Worm (Caenorhabditis elegans) whole organism, L4 larva: ENCODE results near the gene Y17G7B.12.

ENCODE experiments used
- Y48G9A.11 ChIP-seq: fragments of 200-800 bp; sonication (Bioruptor generic); IDR thresholded peaks from 2 replicates; pipeline ENCODE4 v1.3.6; 2022; ENCODE audit warnings: missing genetic modification reagents, missing genetic modification characterization, missing compliant biosample characterization
- ama-1 ChIP-seq: fragments of 150-350 bp; optimal IDR thresholded peaks from 2 replicates; lab custom pipeline; 2014; ENCODE audit warnings: inconsistent platforms, mixed read lengths
- ceh-82 ChIP-seq: sonication (generic microtip); optimal IDR thresholded peaks from 2 replicates; lab custom pipeline; 2017; ENCODE audit warnings: missing biosample characterization, missing genetic modification characterization
- lin-13 ChIP-seq: fragments of 150-350 bp; optimal IDR thresholded peaks from 2 replicates; lab custom pipeline; 2014; ENCODE audit warnings: missing biosample characterization, missing genetic modification reagents, missing genetic modification characterization
- nhr-42 ChIP-seq: fragments of 200-800 bp; sonication (Bioruptor generic); IDR thresholded peaks from 2 replicates; pipeline ENCODE4 v1.3.6; 2022; ENCODE audit warnings: missing genetic modification characterization, missing compliant biosample characterization
- pqm-1 ChIP-seq: sonication (generic microtip); optimal IDR thresholded peaks from 2 replicates; lab custom pipeline; 2017; ENCODE audit warnings: missing biosample characterization, missing genetic modification characterization
- skn-1 ChIP-seq: fragments of 150-350 bp; optimal IDR thresholded peaks from 2 replicates; lab custom pipeline; 2014; ENCODE audit warnings: missing biosample characterization, missing genetic modification characterization
- snpc-4 ChIP-seq: fragments of 150-350 bp; optimal IDR thresholded peaks from 2 replicates; lab custom pipeline; 2014; ENCODE audit warnings: missing biosample characterization, missing genetic modification characterization

DNA sequence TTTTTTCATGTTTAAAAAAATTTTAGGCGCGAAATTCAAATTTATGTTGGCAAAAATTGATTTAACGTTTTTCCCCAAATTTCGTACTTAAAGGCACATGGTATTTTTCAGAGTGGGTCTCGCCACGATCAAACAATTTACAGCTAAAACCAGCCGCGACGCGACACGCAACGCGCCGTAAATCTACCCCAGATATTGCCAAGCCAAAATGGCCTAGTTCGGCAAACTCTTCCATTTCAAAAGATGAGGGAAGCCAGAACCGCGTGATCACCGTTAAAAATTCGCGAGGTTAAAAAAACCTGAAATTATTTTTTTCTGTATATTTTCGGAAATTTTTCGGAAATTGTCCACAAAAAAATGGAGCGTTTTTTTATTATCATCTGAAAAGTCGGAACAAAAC is 36.2 kb downstream of the Y17G7B.12 start:
- no peak for TF ChIP-seq skn-1 (tag; lab: Kevin White, UChicago)
- TF ChIP-seq pqm-1 (tag; lab: Kevin White, UChicago), result no peak
- TF ChIP-seq lin-13 (GFP tag; lab: Kevin White, UChicago), result no peak
- no peak for TF ChIP-seq ceh-82 (tag; lab: Kevin White, UChicago)
- no peak for TF ChIP-seq Y48G9A.11 (GFP tag; lab: Robert Waterston, UW)
- no peak for TF ChIP-seq ama-1 (lab: Kevin White, UChicago)
- no peak for TF ChIP-seq snpc-4 (tag; lab: Kevin White, UChicago)
- no peak for TF ChIP-seq nhr-42 (GFP tag; lab: Robert Waterston, UW)
